Worm (Caenorhabditis elegans): ENCODE data around the gene F25E5.5.

DNA sequence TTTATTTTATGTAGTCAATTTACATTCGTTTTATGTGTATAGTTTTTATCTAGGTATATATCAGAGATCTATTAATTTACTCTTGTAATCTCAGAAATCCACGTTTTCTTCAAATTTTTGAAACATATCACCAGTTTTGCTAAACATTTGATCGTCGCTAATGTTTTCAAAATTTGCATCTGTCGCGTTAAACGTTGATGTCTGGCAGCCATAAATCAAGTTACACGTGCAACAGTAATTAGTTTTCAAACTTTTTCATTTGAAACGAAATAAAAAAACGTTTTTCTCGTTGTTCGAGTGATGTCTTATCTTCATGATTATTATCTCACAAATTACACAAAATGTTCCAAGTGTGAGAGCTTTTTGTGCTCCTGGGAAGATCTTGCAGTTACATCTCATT lies 50.4 kb downstream of the F25E5.5 start, which contains the start of gene srh-79:
- TF ChIP-seq lsy-2 (tag; optimal IDR thresholded peaks at IDR 0.05) (no peak), unc-39 (tag; optimal IDR thresholded peaks at IDR 0.05) (no peak), egl-27 (tag; optimal IDR thresholded peaks at IDR 0.05) (no peak), Y55F3AM.14 (GFP tag; optimal IDR thresholded peaks at IDR 0.05) (no peak), nhr-12 (tag; optimal IDR thresholded peaks at IDR 0.05) (no peak), nhr-237 (tag; optimal IDR thresholded peaks at IDR 0.05) (no peak), nhr-129 (tag; optimal IDR thresholded peaks at IDR 0.05) (no peak), R02D3.7 (tag; optimal IDR thresholded peaks at IDR 0.05) (no peak), ceh-16 (tag; optimal IDR thresholded peaks at IDR 0.05) (no peak), zag-1 (tag; optimal IDR thresholded peaks at IDR 0.05) (no peak), ztf-4 (tag; optimal IDR thresholded peaks at IDR 0.05) (no peak)

All from whole organism, L2 larva.